Fruit fly (Drosophila melanogaster) whole organism, adult: ENCODE results near the gene CG31103.

Experiments used
- CG1620 ChIP-seq: fragments of 200-800 bp; sonication (Bioruptor generic); optimal IDR thresholded peaks from 2 replicates; lab custom pipeline; 2016; ENCODE audit warnings: missing biosample characterization, missing genetic modification characterization
- CG5204 ChIP-seq: fragments of 200-800 bp; sonication (Bioruptor generic); optimal IDR thresholded peaks from 2 replicates; lab custom pipeline; 2016; ENCODE audit warnings: missing biosample characterization, missing genetic modification characterization
- cnc ChIP-seq, 2 experiments: fragments of >200 bp; optimal IDR thresholded peaks; 2 replicates each; lab custom pipeline; 2017
- tj ChIP-seq: fragments of 200-800 bp; sonication (Bioruptor generic); optimal IDR thresholded peaks from 3 replicates; lab custom pipeline; 2017; ENCODE audit warnings: missing biosample characterization, mild to moderate bottlenecking, missing genetic modification characterization, moderate library complexity

DNA sequence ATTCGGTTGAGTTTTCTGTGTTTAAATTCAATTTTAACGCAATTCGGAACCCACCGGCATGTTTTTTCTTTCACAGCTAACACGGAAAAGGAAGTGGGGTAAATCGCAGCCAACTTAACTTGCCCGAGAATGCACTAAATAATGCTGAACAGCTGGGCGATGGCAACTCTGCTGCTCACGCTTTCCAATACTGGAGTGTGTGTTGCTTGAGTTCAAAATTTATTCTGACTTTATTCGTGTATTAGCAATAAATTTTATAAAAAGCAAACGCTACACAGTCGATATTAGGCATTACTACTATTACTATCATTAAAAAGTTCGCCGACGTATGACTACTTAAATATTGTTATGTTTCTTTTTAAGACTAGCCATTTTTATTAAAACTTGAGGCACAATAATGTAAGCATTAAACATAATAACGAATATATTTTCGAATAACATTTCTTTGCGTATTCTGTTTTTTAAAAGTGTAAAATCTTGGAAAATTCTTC is 28.3 kb downstream of the CG31103 start, which contains the start of the genes RpS27 and Nup37:
- TF ChIP-seq CG1620 = peak; percentile 100
- peak; percentile 85 for TF ChIP-seq tj (GFP tag; lab: Kevin White, UChicago)
- TF ChIP-seq CG5204 (GFP tag; lab: Kevin White, UChicago) = peak; percentile 97
- no peak for TF ChIP-seq cnc (optimal IDR thresholded peaks at IDR 0.05; lab: Kevin White, UChicago)
